Fruit fly (Drosophila melanogaster): ENCODE data around the gene CG15042.

The CG15042 gene

DNA sequence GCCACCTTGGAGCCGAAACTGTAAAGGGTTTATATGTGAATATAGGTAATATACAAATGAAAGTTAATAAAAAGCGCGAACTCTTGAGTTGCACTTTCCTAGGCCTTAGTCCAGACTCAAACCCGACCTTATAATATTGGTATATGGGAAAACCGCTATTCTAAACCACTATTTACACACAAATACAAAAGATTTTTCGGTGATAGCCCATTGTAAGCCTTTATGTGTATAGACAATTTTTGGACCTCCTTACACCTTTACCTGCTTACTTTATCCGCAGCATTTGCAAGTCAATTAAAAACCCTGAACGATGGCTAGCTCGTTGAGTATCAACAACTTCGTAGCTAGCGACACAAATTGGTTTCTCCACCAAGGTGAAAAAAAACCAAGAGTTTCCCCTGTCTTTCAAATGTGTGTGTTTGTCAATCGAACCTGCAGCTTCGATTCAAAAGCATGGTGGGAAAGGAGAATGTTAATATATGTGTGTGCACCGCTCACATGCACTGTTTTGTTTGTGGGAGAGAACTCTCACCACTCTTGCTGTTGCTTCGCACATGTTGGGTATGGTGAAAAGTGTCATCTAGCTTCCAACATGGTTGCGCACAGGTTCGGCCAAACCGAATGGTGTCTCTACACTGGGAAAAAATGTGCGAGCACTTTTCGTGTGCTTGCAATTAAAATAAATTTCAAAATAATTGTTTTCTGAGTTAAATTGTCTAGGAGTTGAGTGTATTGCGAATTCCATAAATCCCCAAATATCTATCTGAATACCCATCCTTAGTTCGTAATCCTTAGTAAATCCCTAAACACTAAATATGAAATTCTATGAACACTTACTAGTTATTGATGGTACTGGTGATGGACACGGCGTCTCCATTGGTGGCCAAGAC is 21.2 kb downstream of the CG15042 start (continued):
- TF ChIP-seq CG11695 (GFP tag; IDR thresholded peaks at IDR 0.05) (peak; percentile 90), CG10959 (GFP tag; IDR thresholded peaks at IDR 0.05) (peak; percentile 35; the same call in 1 of the 2 replicates), her (GFP tag; optimal IDR thresholded peaks at IDR 0.05) (peak; percentile 65), CG15514 (GFP tag; optimal IDR thresholded peaks at IDR 0.05) (peak; percentile 74), rib (GFP tag; IDR thresholded peaks at IDR 0.05) (no peak), CG42726 (GFP tag; IDR thresholded peaks at IDR 0.05; ENCODE audit: partially characterized antibody) (no peak), nerfin-2 (GFP tag; IDR thresholded peaks at IDR 0.05; ENCODE audit: partially characterized antibody) (no peak), Trl (optimal IDR thresholded peaks at IDR 0.05) (no peak), Trl (GFP tag; optimal IDR thresholded peaks at IDR 0.05) (peak; percentile 86), ro (GFP tag; IDR thresholded peaks at IDR 0.05) (peak; percentile 52; the same call in 1 of the 2 replicates), insv (GFP tag; optimal IDR thresholded peaks at IDR 0.05) (no peak), Sin3A (optimal IDR thresholded peaks at IDR 0.05) (no peak), CG4820 (GFP tag; optimal IDR thresholded peaks at IDR 0.05) (peak; percentile 80), CG6272 (GFP tag; IDR thresholded peaks at IDR 0.05) (no peak), gfzf (GFP tag; optimal IDR thresholded peaks at IDR 0.05) (no peak), CG4404 (GFP tag; IDR thresholded peaks at IDR 0.05) (no peak), CG11456 (GFP tag; IDR thresholded peaks at IDR 0.05) (peak; percentile 86), CG10462 (GFP tag; optimal IDR thresholded peaks at IDR 0.05) (peak; percentile 49), CG3995 (GFP tag; optimal IDR thresholded peaks at IDR 0.05) (no peak), CG33213 (GFP tag; optimal IDR thresholded peaks at IDR 0.05) (peak; percentile 84), CG2678 (tag; optimal IDR thresholded peaks at IDR 0.05) (peak; percentile 78), fd3F (GFP tag; optimal IDR thresholded peaks at IDR 0.05) (no peak), amos (GFP tag; IDR thresholded peaks at IDR 0.05; ENCODE audit: partially characterized antibody) (no peak), ac (GFP tag; optimal IDR thresholded peaks at IDR 0.05) (peak; percentile 14), CG2116 (GFP tag; optimal IDR thresholded peaks at IDR 0.05) (peak; percentile 41), br (optimal IDR thresholded peaks at IDR 0.05) (no peak), CG18476 (GFP tag; optimal IDR thresholded peaks at IDR 0.05) (peak; percentile 74), CG17829 (tag; optimal IDR thresholded peaks at IDR 0.05) (peak; percentile 73), zen (tag; optimal IDR thresholded peaks at IDR 0.05) (peak; percentile 54), gem (tag; optimal IDR thresholded peaks at IDR 0.05) (peak; percentile 83), CoRest (tag; optimal IDR thresholded peaks at IDR 0.05) (peak; percentile 46), Dfd (GFP tag; optimal IDR thresholded peaks at IDR 0.05) (no peak), kay (GFP tag; optimal IDR thresholded peaks at IDR 0.05) (peak; percentile 70), CG18619 (GFP tag; optimal IDR thresholded peaks at IDR 0.05) (peak; percentile 54), klu (GFP tag; IDR thresholded peaks at IDR 0.05) (peak; percentile 30; the same call in 1 of the 2 replicates), CG15601 (tag; optimal IDR thresholded peaks at IDR 0.05) (peak; percentile 42), jing (GFP tag; optimal IDR thresholded peaks at IDR 0.05) (peak; percentile 31), CG8478 (optimal IDR thresholded peaks at IDR 0.05) (no peak), pan (optimal IDR thresholded peaks at IDR 0.05) (no peak), pan (GFP tag; optimal IDR thresholded peaks at IDR 0.05 in 1 of 2, IDR thresholded peaks at IDR 0.05 in 1 of 2) (peak in 1 of 2 experiments; percentile 90), sd (tag; optimal IDR thresholded peaks at IDR 0.05) (no peak), CG17802 (tag; optimal IDR thresholded peaks at IDR 0.05) (peak; percentile 43), CG33557 (GFP tag; optimal IDR thresholded peaks at IDR 0.05) (no peak), pros (GFP tag; optimal IDR thresholded peaks at IDR 0.05) (peak; percentile 76), crp (GFP tag; optimal IDR thresholded peaks at IDR 0.05) (peak in 1 of 2 experiments; percentile 21), CG4424 (GFP tag; optimal IDR thresholded peaks at IDR 0.05) (peak; percentile 85), Dbx (GFP tag; IDR thresholded peaks at IDR 0.05) (peak; percentile 79), gcm2 (GFP tag; optimal IDR thresholded peaks at IDR 0.05) (peak; percentile 46), CG17359 (tag; optimal IDR thresholded peaks at IDR 0.05) (peak; percentile 85), tna (GFP tag; IDR thresholded peaks at IDR 0.05; ENCODE audit: partially characterized antibody) (no peak)
